Worm (Caenorhabditis elegans): ENCODE results near the gene R13A1.5.

The R13A1.5 gene

DNA sequence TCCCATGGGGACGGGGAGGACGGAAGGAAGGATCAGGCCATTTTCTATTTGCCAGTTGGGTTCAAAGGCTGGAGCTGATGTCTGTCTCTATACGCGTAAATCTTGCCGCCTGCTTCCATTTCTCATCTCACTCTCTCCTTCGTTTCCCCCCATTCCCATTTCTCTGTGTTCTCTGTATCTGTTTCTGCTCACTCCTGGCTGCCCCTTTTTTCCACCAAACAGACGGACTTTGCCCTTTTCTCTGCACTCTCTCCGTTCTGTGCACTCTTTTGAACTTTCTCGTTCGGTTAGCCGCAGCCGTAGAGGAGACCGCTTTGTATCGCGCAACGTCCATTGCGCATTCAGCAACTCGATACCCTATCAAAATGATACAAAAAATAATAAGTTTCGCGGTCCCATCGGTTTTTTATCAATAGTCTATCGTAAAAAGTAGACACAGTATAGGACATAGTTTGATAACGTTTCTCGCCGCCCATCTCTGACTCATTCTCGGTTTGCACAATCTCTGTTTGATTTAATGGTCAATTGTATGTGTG lies 43.8 kb upstream of the R13A1.5 start (continued):
- peak; percentile 49 for TF ChIP-seq irx-1 (tag; optimal IDR thresholded peaks at IDR 0.05)
- TF ChIP-seq ces-1 (GFP tag; optimal IDR thresholded peaks at IDR 0.05), result no peak
- no peak for TF ChIP-seq fkh-10 (GFP tag; optimal IDR thresholded peaks at IDR 0.05)
- TF ChIP-seq blmp-1 (tag; optimal IDR thresholded peaks at IDR 0.05), result peak; percentile 56
- TF ChIP-seq ceh-8 (GFP tag; optimal IDR thresholded peaks at IDR 0.05), result no peak
- no peak for TF ChIP-seq snpc-4 (tag; optimal IDR thresholded peaks at IDR 0.05)
- TF ChIP-seq nhr-47 (tag; optimal IDR thresholded peaks at IDR 0.05), result peak; percentile 57
- TF ChIP-seq fos-1 (tag; optimal IDR thresholded peaks at IDR 0.05), result no peak
- TF ChIP-seq ztf-11 (tag; optimal IDR thresholded peaks at IDR 0.05), result no peak
- TF ChIP-seq ceh-82 (tag; optimal IDR thresholded peaks at IDR 0.05), result peak in 2 of 3 experiments; percentile 35 to 68
- TF ChIP-seq egl-13 (tag; optimal IDR thresholded peaks at IDR 0.05), result peak; percentile 48
- no peak for TF ChIP-seq nhr-12 (tag; optimal IDR thresholded peaks at IDR 0.05)
- no peak for TF ChIP-seq nhr-84 (tag; optimal IDR thresholded peaks at IDR 0.05)
- TF ChIP-seq ceh-90 (tag; optimal IDR thresholded peaks at IDR 0.05), result no peak
- no peak for TF ChIP-seq C04F5.9 (tag; optimal IDR thresholded peaks at IDR 0.05)
- no peak for TF ChIP-seq ama-1 (optimal IDR thresholded peaks at IDR 0.05)
- TF ChIP-seq snu-23 (GFP tag; optimal IDR thresholded peaks at IDR 0.05), result peak; percentile 70
- TF ChIP-seq egl-27 (tag; optimal IDR thresholded peaks at IDR 0.05), result peak in 1 of 2 experiments; percentile 15
- peak; percentile 76 for TF ChIP-seq rnt-1 (tag; optimal IDR thresholded peaks at IDR 0.05)
- peak; percentile 51 for TF ChIP-seq nhr-19 (GFP tag; conservative IDR thresholded peaks at IDR 0.05)
- TF ChIP-seq lin-13 (GFP tag; optimal IDR thresholded peaks at IDR 0.05), result no peak
- TF ChIP-seq unc-62 (GFP tag; optimal IDR thresholded peaks at IDR 0.05), result no peak
- no peak for TF ChIP-seq nhr-237 (tag; optimal IDR thresholded peaks at IDR 0.05)
- TF ChIP-seq dsc-1 (tag; optimal IDR thresholded peaks at IDR 0.05), result peak; percentile 53
- TF ChIP-seq elt-3 (tag; optimal IDR thresholded peaks at IDR 0.05), result peak in 2 of 6 experiments; percentile 67 to 79
- TF ChIP-seq Y116A8C.19 (tag; optimal IDR thresholded peaks at IDR 0.05; ENCODE audit: borderline replicate concordance), result no peak
- TF ChIP-seq pqm-1 (tag; optimal IDR thresholded peaks at IDR 0.05), result no peak
- TF ChIP-seq unc-130 (tag; optimal IDR thresholded peaks at IDR 0.05), result peak; percentile 0
- TF ChIP-seq ets-5 (GFP tag; IDR thresholded peaks at IDR 0.05), result no peak
- TF ChIP-seq sptf-1 (tag; optimal IDR thresholded peaks at IDR 0.05), result no peak
- peak; percentile 46 for TF ChIP-seq swsn-7 (tag; optimal IDR thresholded peaks at IDR 0.05)
- TF ChIP-seq nhr-90 (tag; optimal IDR thresholded peaks at IDR 0.05; ENCODE audit: poor library complexity), result no peak
- TF ChIP-seq aly-2 (tag; optimal IDR thresholded peaks at IDR 0.05), result peak; percentile 0
- TF ChIP-seq nhr-71 (tag; optimal IDR thresholded peaks at IDR 0.05), result peak; percentile 81
- no peak for TF ChIP-seq hlh-4 (tag; optimal IDR thresholded peaks at IDR 0.05)
- peak; percentile 90 for TF ChIP-seq lin-14 (GFP tag; optimal IDR thresholded peaks at IDR 0.05)
- TF ChIP-seq nhr-77 (tag; optimal IDR thresholded peaks at IDR 0.05), result peak; percentile 55
- no peak for TF ChIP-seq lin-39 (tag; optimal IDR thresholded peaks at IDR 0.05)
- TF ChIP-seq elt-2 (tag; optimal IDR thresholded peaks at IDR 0.05), result peak; percentile 85
- TF ChIP-seq aha-1 (tag; optimal IDR thresholded peaks at IDR 0.05), result no peak
- peak; percentile 55 for TF ChIP-seq mep-1 (tag; optimal IDR thresholded peaks at IDR 0.05)
- no peak for TF ChIP-seq pag-3 (tag; optimal IDR thresholded peaks at IDR 0.05; ENCODE audit: borderline replicate concordance, insufficient read depth)
- no peak for TF ChIP-seq nhr-76 (tag; optimal IDR thresholded peaks at IDR 0.05)
- no peak for TF ChIP-seq ceh-63 (GFP tag; optimal IDR thresholded peaks at IDR 0.05)
- TF ChIP-seq nhr-28 (tag; optimal IDR thresholded peaks at IDR 0.05), result no peak
- TF ChIP-seq zip-4 (GFP tag; optimal IDR thresholded peaks at IDR 0.05), result no peak
- TF ChIP-seq isw-1 (GFP tag; IDR thresholded peaks at IDR 0.05), result no peak
- TF ChIP-seq efl-1 (optimal IDR thresholded peaks at IDR 0.05), result peak; percentile 39 to 53
- peak; percentile 2 to 83 for TF ChIP-seq efl-1 (GFP tag; optimal IDR thresholded peaks at IDR 0.05 in 1 of 2)
- TF ChIP-seq tbx-2 (tag; optimal IDR thresholded peaks at IDR 0.05), result peak; percentile 59
- TF ChIP-seq jun-1 (tag; optimal IDR thresholded peaks at IDR 0.05), result peak; percentile 36
- TF ChIP-seq ceh-88 (GFP tag; IDR thresholded peaks at IDR 0.05), result no peak
- TF ChIP-seq C16A3.4 (tag; optimal IDR thresholded peaks at IDR 0.05), result no peak
- TF ChIP-seq nhr-20 (tag; optimal IDR thresholded peaks at IDR 0.05), result peak; percentile 71

All from whole organism, L1 larva.